Worm (Caenorhabditis elegans) whole organism, midembryonic: Measurements from ENCODE around the gene tag-153.

Experiments used
- T22C8.4 ChIP-seq: fragments of 200-800 bp; sonication (Bioruptor generic); IDR thresholded peaks from 2 replicates; pipeline ENCODE4 v1.3.6; 2022; ENCODE audit warnings: missing genetic modification characterization, missing compliant biosample characterization
- cog-1 ChIP-seq: sonication (generic microtip); optimal IDR thresholded peaks from 2 replicates; lab custom pipeline; 2016; ENCODE audit warnings: missing genetic modification characterization, missing compliant biosample characterization
- flt-1 ChIP-seq: fragments of 200-800 bp; sonication (Bioruptor generic); IDR thresholded peaks from 2 replicates; pipeline ENCODE4 v1.3.6; 2022; ENCODE audit warnings: missing genetic modification characterization, missing compliant biosample characterization
- klf-2 ChIP-seq: fragments of 200-800 bp; sonication (Bioruptor generic); conservative IDR thresholded peaks from 2 replicates; pipeline ENCODE4 v1.3.6; 2022; ENCODE audit warnings: missing genetic modification reagents, missing genetic modification characterization, missing compliant biosample characterization
- med-1 ChIP-seq: sonication (generic microtip); optimal IDR thresholded peaks from 2 replicates; lab custom pipeline; 2017; ENCODE audit warnings: missing genetic modification characterization, mild to moderate bottlenecking, missing compliant biosample characterization, antibody characterized with exemption, missing genetic modification reagents; ENCODE audit not compliant: insufficient read depth
- ref-1 ChIP-seq: fragments of 200-800 bp; sonication (Bioruptor generic); conservative IDR thresholded peaks from 2 replicates; pipeline ENCODE4 v1.3.6; 2022; ENCODE audit warnings: missing genetic modification reagents, missing genetic modification characterization, missing compliant biosample characterization
- tab-1 ChIP-seq: fragments of 200-800 bp; sonication (Bioruptor generic); IDR thresholded peaks from 2 replicates; pipeline ENCODE4 v1.3.6; 2022; ENCODE audit warnings: missing genetic modification characterization, missing compliant biosample characterization
- ztf-23 ChIP-seq: fragments of 200-800 bp; sonication (Bioruptor generic); IDR thresholded peaks from 2 replicates; pipeline ENCODE4 v1.3.6; 2022; ENCODE audit warnings: missing genetic modification reagents, missing genetic modification characterization, missing compliant biosample characterization
- ztf-29 ChIP-seq: fragments of 200-800 bp; sonication (Bioruptor generic); IDR thresholded peaks from 2 replicates; pipeline ENCODE4 v1.3.6; 2022; ENCODE audit warnings: missing genetic modification reagents, missing genetic modification characterization, missing compliant biosample characterization

- TF ChIP-seq klf-2: no peak
- TF ChIP-seq T22C8.4 (GFP tag; lab: Robert Waterston, UW): no peak
- TF ChIP-seq ztf-29: no peak
- no peak for TF ChIP-seq flt-1
- no peak for TF ChIP-seq ref-1
- no peak for TF ChIP-seq cog-1
- TF ChIP-seq med-1 (GFP tag; lab: Kevin White, UChicago): no peak
- no peak for TF ChIP-seq ztf-23 (GFP tag; lab: Robert Waterston, UW)
- no peak for TF ChIP-seq tab-1
Observed at ce11 chrV:9305116-9305515, 17.8 kb upstream of the tag-153 start, which contains the start of gene F44A2.3.
